Worm (Caenorhabditis elegans) whole organism, midembryonic: ENCODE measurements around the gene famk-1.

Experiments used
- T22C8.4 ChIP-seq: fragments of 200-800 bp; sonication (Bioruptor generic); IDR thresholded peaks from 2 replicates; pipeline ENCODE4 v1.3.6; 2022; ENCODE audit warnings: missing genetic modification characterization, missing compliant biosample characterization
- med-1 ChIP-seq: sonication (generic microtip); optimal IDR thresholded peaks from 2 replicates; lab custom pipeline; 2017; ENCODE audit warnings: missing genetic modification characterization, mild to moderate bottlenecking, missing compliant biosample characterization, antibody characterized with exemption, missing genetic modification reagents; ENCODE audit not compliant: insufficient read depth

DNA sequence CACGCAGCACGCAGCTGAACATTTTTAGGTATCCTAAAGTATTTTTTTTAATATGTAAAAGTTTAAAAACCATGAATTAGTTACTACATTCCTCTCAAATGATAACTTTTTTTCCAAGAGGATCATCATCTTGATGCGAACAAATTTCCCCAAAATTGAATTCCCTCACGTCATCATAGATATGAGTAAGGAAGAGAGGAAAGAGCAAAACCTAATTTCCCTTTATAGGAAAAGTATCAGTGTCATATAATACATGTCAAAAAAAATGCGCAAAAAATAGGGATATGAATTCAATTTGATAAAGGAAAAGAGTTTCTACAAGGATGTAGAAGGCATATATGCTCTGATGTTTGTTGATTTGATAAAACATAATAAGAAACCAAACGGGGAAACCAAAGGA is 12.9 kb downstream of the famk-1 start:
- TF ChIP-seq T22C8.4: no peak
- no peak for TF ChIP-seq med-1 (GFP tag; lab: Kevin White, UChicago)
